Worm (Caenorhabditis elegans) whole organism, young adult: ENCODE results near the gene F43C11.16.

Source experiments
- C17E4.6 ChIP-seq: fragments of 200-800 bp; sonication (Bioruptor generic); IDR thresholded peaks from 2 replicates; pipeline ENCODE4 v1.3.6; 2022; ENCODE audit warnings: missing genetic modification reagents, missing genetic modification characterization, missing compliant biosample characterization
- F23B12.7 ChIP-seq: sonication (generic microtip); optimal IDR thresholded peaks from 2 replicates; lab custom pipeline; 2017; ENCODE audit warnings: missing genetic modification characterization, mild to moderate bottlenecking, missing compliant biosample characterization, antibody characterized with exemption, moderate library complexity; ENCODE audit not compliant: insufficient read depth
- F33H1.4 ChIP-seq: fragments of 200-800 bp; sonication (Bioruptor generic); IDR thresholded peaks from 2 replicates; pipeline ENCODE4 v1.3.6; 2022; ENCODE audit warnings: missing genetic modification reagents, missing genetic modification characterization, missing compliant biosample characterization
- F55B11.4 ChIP-seq: sonication (generic microtip); optimal IDR thresholded peaks from 2 replicates; lab custom pipeline; 2016; ENCODE audit warnings: missing compliant biosample characterization, missing genetic modification characterization, borderline replicate concordance; ENCODE audit not compliant: insufficient read depth
- Y56A3A.18 ChIP-seq: fragments of 200-800 bp; sonication (Bioruptor generic); IDR thresholded peaks from 2 replicates; pipeline ENCODE4 v1.3.6; 2022; ENCODE audit warnings: missing genetic modification reagents, missing genetic modification characterization, missing compliant biosample characterization
- bed-1 ChIP-seq: fragments of 200-800 bp; sonication (Bioruptor generic); IDR thresholded peaks from 2 replicates; pipeline ENCODE4 v1.3.6; 2022; ENCODE audit warnings: missing genetic modification reagents, missing genetic modification characterization, missing compliant biosample characterization
- ceh-79 ChIP-seq: sonication (generic microtip); optimal IDR thresholded peaks from 2 replicates; lab custom pipeline; 2017; ENCODE audit warnings: mild to moderate bottlenecking, missing genetic modification characterization, missing compliant biosample characterization
- him-1 ChIP-seq: sonication (generic microtip); optimal IDR thresholded peaks from 2 replicates; lab custom pipeline; 2016; ENCODE audit warnings: missing genotype, missing genetic modification reagents, missing genetic modification characterization, missing compliant biosample characterization
- lin-40 ChIP-seq: sonication (generic microtip); optimal IDR thresholded peaks from 2 replicates; lab custom pipeline; 2016; ENCODE audit warnings: missing genetic modification characterization, mild to moderate bottlenecking, missing compliant biosample characterization, missing genotype, missing genetic modification reagents
- pha-4 ChIP-seq: fragments of 150-350 bp; sonication (generic microtip); optimal IDR thresholded peaks from 2 replicates; lab custom pipeline; 2014; ENCODE audit warnings: missing biosample characterization, missing genetic modification reagents, missing genetic modification characterization
- snpc-4 ChIP-seq, 5 experiments: fragments of 150-350 bp in 1 of 5; sonication (generic microtip) in 4 of 5; optimal IDR thresholded peaks; 2 replicates each; lab custom pipeline; 2014 to 2018; ENCODE audit warnings: missing genetic modification characterization in 5 of 5, missing biosample characterization in 3 of 5, antibody characterized with exemption in 2 of 5, mild to moderate bottlenecking in 2 of 5, missing compliant biosample characterization in 2 of 5, missing genotype in 2 of 5, moderate library complexity in 2 of 5, missing genetic modification reagents in 1 of 5
- unc-130 ChIP-seq: sonication (generic microtip); optimal IDR thresholded peaks from 2 replicates; lab custom pipeline; 2016; ENCODE audit warnings: missing genetic modification reagents, missing genetic modification characterization, missing compliant biosample characterization
- unc-62 ChIP-seq: fragments of 150-350 bp; optimal IDR thresholded peaks from 2 replicates; lab custom pipeline; 2014; ENCODE audit warnings: missing biosample characterization, missing genetic modification reagents, missing genetic modification characterization
- xnd-1 ChIP-seq: sonication (generic microtip); optimal IDR thresholded peaks from 2 replicates; lab custom pipeline; 2016; ENCODE audit warnings: missing genotype, missing genetic modification reagents, missing genetic modification characterization, missing compliant biosample characterization

- TF ChIP-seq unc-62 (GFP tag; lab: Kevin White, UChicago): no peak
- no peak for TF ChIP-seq unc-130
- TF ChIP-seq pha-4 (tag; lab: Kevin White, UChicago): no peak
- no peak for TF ChIP-seq F23B12.7 (tag; lab: Kevin White, UChicago)
- no peak for TF ChIP-seq him-1 (tag; lab: Kevin White, UChicago)
- TF ChIP-seq bed-1 (GFP tag; lab: Robert Waterston, UW): no peak
- no peak for TF ChIP-seq Y56A3A.18 (GFP tag; lab: Robert Waterston, UW)
- no peak for TF ChIP-seq snpc-4 (GFP tag; optimal IDR thresholded peaks at IDR 0.05; lab: Kevin White, UChicago)
- no peak for TF ChIP-seq snpc-4 (tag; optimal IDR thresholded peaks at IDR 0.05; lab: Kevin White, UChicago)
- TF ChIP-seq C17E4.6 (GFP tag; lab: Robert Waterston, UW): no peak
- no peak for TF ChIP-seq F33H1.4 (GFP tag; lab: Robert Waterston, UW)
- TF ChIP-seq lin-40 (tag; lab: Kevin White, UChicago): no peak
- TF ChIP-seq ceh-79 (tag; lab: Kevin White, UChicago): no peak
- no peak for TF ChIP-seq xnd-1 (tag; lab: Kevin White, UChicago)
- TF ChIP-seq F55B11.4 (tag; lab: Kevin White, UChicago): no peak
Observed at ce11 chrII:2322857-2323518, 36.9 kb downstream of the F43C11.16 start, which contains the start of the genes ZK1240.6 and ZK1240.2.
